Fruit fly (Drosophila melanogaster): ENCODE results near the gene squ.
A peak's percentile ranks its signal among the peaks of the same experiment; 100 is the strongest.

The squ gene

dm6 chr2L:16679817-16680683 is at the start of gene squ, which contains the start of gene grp:
Gene squ, plus strand, starts transcription at chr2L:16680054.
Gene grp, plus strand, starts transcription at chr2L:16680054.
- TF ChIP-seq cic (GFP tag; optimal IDR thresholded peaks at IDR 0.05) = no peak
- no peak for TF ChIP-seq CG1620 (GFP tag; optimal IDR thresholded peaks at IDR 0.05)
- TF ChIP-seq kay (GFP tag; ENCODE audit: borderline replicate concordance) = no peak
- no peak for TF ChIP-seq Hr96 (GFP tag; optimal IDR thresholded peaks at IDR 0.05)
- TF ChIP-seq ovo (GFP tag; optimal IDR thresholded peaks at IDR 0.05) = peak; percentile 80
- TF ChIP-seq toe (GFP tag; optimal IDR thresholded peaks at IDR 0.05) = no peak
- TF ChIP-seq CG12768 (GFP tag; optimal IDR thresholded peaks at IDR 0.05) = peak; percentile 15
- peak; percentile 98 for TF ChIP-seq tj (GFP tag; optimal IDR thresholded peaks at IDR 0.05)
- no peak for TF ChIP-seq Clk (GFP tag; optimal IDR thresholded peaks at IDR 0.05)
- TF ChIP-seq CG7101 (tag; optimal IDR thresholded peaks at IDR 0.05) = peak; percentile 37
- TF ChIP-seq bab1 (GFP tag; optimal IDR thresholded peaks at IDR 0.05) = no peak
- peak; percentile 28 for TF ChIP-seq pad (GFP tag; optimal IDR thresholded peaks at IDR 0.05)
- peak; percentile 28 for TF ChIP-seq Mnt (GFP tag; optimal IDR thresholded peaks at IDR 0.05)
- TF ChIP-seq cnc (optimal IDR thresholded peaks at IDR 0.05) = peak in 1 of 2 experiments; percentile 52
- no peak for TF ChIP-seq CG7045 (GFP tag; optimal IDR thresholded peaks at IDR 0.05)
- no peak for TF ChIP-seq CG5204 (GFP tag; optimal IDR thresholded peaks at IDR 0.05)
- peak; percentile 14 for TF ChIP-seq CG11617 (GFP tag; optimal IDR thresholded peaks at IDR 0.05)
- TF ChIP-seq CG14711 (tag; optimal IDR thresholded peaks at IDR 0.05) = no peak

- TF ChIP-seq Mnt (GFP tag; optimal IDR thresholded peaks at IDR 0.05) (no peak), CG7101 (tag; optimal IDR thresholded peaks at IDR 0.05) (peak; percentile 1), kay (GFP tag; ENCODE audit: borderline replicate concordance) (peak; percentile 9), cic (GFP tag; optimal IDR thresholded peaks at IDR 0.05) (peak; percentile 75)
Observed at dm6 chr2L:16637335-16637734, 42.5 kb upstream of the squ start.

dm6 chr2L:16638349-16638748 is 41.5 kb upstream of the squ start:
- TF ChIP-seq bab1 (GFP tag; optimal IDR thresholded peaks at IDR 0.05) (no peak), CG12768 (GFP tag; optimal IDR thresholded peaks at IDR 0.05) (no peak), CG7045 (GFP tag; optimal IDR thresholded peaks at IDR 0.05) (no peak), kay (GFP tag; ENCODE audit: borderline replicate concordance) (no peak), tj (GFP tag; optimal IDR thresholded peaks at IDR 0.05) (peak; percentile 95)

- TF ChIP-seq CG33017 (tag; optimal IDR thresholded peaks at IDR 0.05) (no peak), CG5204 (GFP tag; optimal IDR thresholded peaks at IDR 0.05) (no peak), tj (GFP tag; optimal IDR thresholded peaks at IDR 0.05) (peak; percentile 60)
Observed at dm6 chr2L:16640846-16641245, 39.0 kb upstream of the squ start.

- no peak for TF ChIP-seq toe (GFP tag; optimal IDR thresholded peaks at IDR 0.05)
- TF ChIP-seq tj (GFP tag; optimal IDR thresholded peaks at IDR 0.05) = no peak
- TF ChIP-seq CG33017 (tag; optimal IDR thresholded peaks at IDR 0.05) = no peak
- TF ChIP-seq bab1 (GFP tag; optimal IDR thresholded peaks at IDR 0.05) = no peak
- TF ChIP-seq Clk (GFP tag; optimal IDR thresholded peaks at IDR 0.05) = no peak
- TF ChIP-seq CG1620 (GFP tag; optimal IDR thresholded peaks at IDR 0.05) = no peak
- no peak for TF ChIP-seq cnc (optimal IDR thresholded peaks at IDR 0.05)
- TF ChIP-seq CG11617 (GFP tag; optimal IDR thresholded peaks at IDR 0.05) = no peak
- no peak for TF ChIP-seq Hr96 (GFP tag; optimal IDR thresholded peaks at IDR 0.05)
- no peak for TF ChIP-seq kay (GFP tag; ENCODE audit: borderline replicate concordance)
- no peak for TF ChIP-seq ovo (GFP tag; optimal IDR thresholded peaks at IDR 0.05)
- TF ChIP-seq cic (GFP tag; optimal IDR thresholded peaks at IDR 0.05) = no peak
- TF ChIP-seq Mnt (GFP tag; optimal IDR thresholded peaks at IDR 0.05) = no peak
- no peak for TF ChIP-seq CG7101 (tag; optimal IDR thresholded peaks at IDR 0.05)
Observed at dm6 chr2L:16643445-16643844, 36.4 kb upstream of the squ start.

dm6 chr2L:16643961-16644360 is 35.9 kb upstream of the squ start:
- peak; percentile 6 for TF ChIP-seq CG14711 (tag; optimal IDR thresholded peaks at IDR 0.05)
- TF ChIP-seq cic (GFP tag; optimal IDR thresholded peaks at IDR 0.05) = no peak
- TF ChIP-seq bab1 (GFP tag; optimal IDR thresholded peaks at IDR 0.05) = peak; percentile 17

- TF ChIP-seq CG14711 (tag; optimal IDR thresholded peaks at IDR 0.05) (no peak), CG5204 (GFP tag; optimal IDR thresholded peaks at IDR 0.05) (no peak), pad (GFP tag; optimal IDR thresholded peaks at IDR 0.05) (peak; percentile 20), tj (GFP tag; optimal IDR thresholded peaks at IDR 0.05) (peak; percentile 95), Hr96 (GFP tag; optimal IDR thresholded peaks at IDR 0.05) (no peak), CG33017 (tag; optimal IDR thresholded peaks at IDR 0.05) (no peak), toe (GFP tag; optimal IDR thresholded peaks at IDR 0.05) (peak; percentile 22), CG1620 (GFP tag; optimal IDR thresholded peaks at IDR 0.05) (no peak), Mnt (GFP tag; optimal IDR thresholded peaks at IDR 0.05) (no peak), kay (GFP tag; ENCODE audit: borderline replicate concordance) (no peak), cnc (optimal IDR thresholded peaks at IDR 0.05) (no peak), Clk (GFP tag; optimal IDR thresholded peaks at IDR 0.05) (no peak), CG7101 (tag; optimal IDR thresholded peaks at IDR 0.05) (no peak), cic (GFP tag; optimal IDR thresholded peaks at IDR 0.05) (no peak), CG11617 (GFP tag; optimal IDR thresholded peaks at IDR 0.05) (no peak), bab1 (GFP tag; optimal IDR thresholded peaks at IDR 0.05) (no peak), Crg-1 (GFP tag; optimal IDR thresholded peaks at IDR 0.05) (no peak), CG12768 (GFP tag; optimal IDR thresholded peaks at IDR 0.05) (no peak), CG7045 (GFP tag; optimal IDR thresholded peaks at IDR 0.05) (no peak), ovo (GFP tag; optimal IDR thresholded peaks at IDR 0.05) (no peak)
Observed at dm6 chr2L:16645479-16646302, 34.2 kb upstream of the squ start.

Measured in whole organism, adult.